Worm (Caenorhabditis elegans) whole organism, L3 larva: Measurements from ENCODE around the gene mpst-7.

Experiments used
- elt-3 ChIP-seq, 3 experiments: fragments of 150-350 bp in 1 of 3; sonication (generic microtip) in 2 of 3; optimal IDR thresholded peaks; 2 replicates in 2 of 3; 4 replicates in 1 of 3; lab custom pipeline; 2014 to 2017; ENCODE audit warnings: missing biosample characterization in 3 of 3, missing genetic modification characterization in 3 of 3
- fos-1 ChIP-seq: fragments of 150-350 bp; optimal IDR thresholded peaks from 2 replicates; lab custom pipeline; 2014; ENCODE audit warnings: missing biosample characterization, missing genetic modification characterization
- jun-1 ChIP-seq: fragments of 150-350 bp; optimal IDR thresholded peaks from 2 replicates; lab custom pipeline; 2014; ENCODE audit warnings: missing biosample characterization, missing genetic modification reagents, missing genetic modification characterization
- snpc-4 ChIP-seq: fragments of 150-350 bp; optimal IDR thresholded peaks from 2 replicates; lab custom pipeline; 2014; ENCODE audit warnings: missing biosample characterization, missing genetic modification characterization
- unc-39 ChIP-seq: sonication (generic microtip); optimal IDR thresholded peaks from 4 replicates; lab custom pipeline; 2017; ENCODE audit warnings: missing biosample characterization, missing genetic modification characterization
- ztf-4 ChIP-seq: fragments of 150-350 bp; optimal IDR thresholded peaks from 2 replicates; lab custom pipeline; 2014; ENCODE audit warnings: missing biosample characterization, missing genetic modification characterization

ce11 chrV:12937098-12937497, 23.8 kb downstream of the mpst-7 start, which contains the start of gene T16G1.6:
- TF ChIP-seq fos-1 (tag; lab: Kevin White, UChicago): no peak
- TF ChIP-seq jun-1: no peak
- no peak for TF ChIP-seq elt-3 (tag; optimal IDR thresholded peaks at IDR 0.05; lab: Kevin White, UChicago)
- TF ChIP-seq unc-39 (tag; lab: Kevin White, UChicago): no peak
- no peak for TF ChIP-seq ztf-4
- TF ChIP-seq snpc-4 (tag; lab: Kevin White, UChicago): no peak
